Fruit fly (Drosophila melanogaster) whole organism, embryonic: ENCODE data around the gene CG7953.

Source experiments
- Bgb ChIP-seq: fragments of 200-800 bp; sonication (Bioruptor generic); IDR thresholded peaks from 2 replicates; pipeline ENCODE4 v1.3.6; 2022; ENCODE audit warnings: missing biosample characterization, missing genetic modification characterization; ENCODE audit not compliant: partially characterized antibody
- BtbVII ChIP-seq: fragments of 200-800 bp; sonication (Bioruptor generic); optimal IDR thresholded peaks from 3 replicates; lab custom pipeline; 2017; ENCODE audit warnings: missing biosample characterization, mild to moderate bottlenecking, missing genetic modification characterization
- CG11504 ChIP-seq: fragments of 200-800 bp; sonication (Bioruptor generic); optimal IDR thresholded peaks from 3 replicates; lab custom pipeline; 2019; ENCODE audit warnings: missing biosample characterization, mild to moderate bottlenecking, missing genetic modification characterization, moderate library complexity
- CG11560 ChIP-seq: fragments of 200-800 bp; sonication (Bioruptor generic); IDR thresholded peaks from 3 replicates; pipeline ENCODE4 v1.3.6; 2022; ENCODE audit warnings: missing biosample characterization, missing genetic modification characterization
- CG18619 ChIP-seq: fragments of 200-800 bp; sonication (Bioruptor generic); optimal IDR thresholded peaks from 3 replicates; lab custom pipeline; 2017; ENCODE audit warnings: missing biosample characterization, mild to moderate bottlenecking, missing genetic modification characterization
- CG2678 ChIP-seq: fragments of 200-800 bp; sonication (Bioruptor generic); optimal IDR thresholded peaks from 3 replicates; lab custom pipeline; 2019; ENCODE audit warnings: missing biosample characterization, mild to moderate bottlenecking, missing genetic modification characterization, moderate library complexity
- CG2712 ChIP-seq: fragments of 200-800 bp; optimal IDR thresholded peaks from 3 replicates; lab custom pipeline; 2019; ENCODE audit warnings: missing biosample characterization, mild to moderate bottlenecking, missing genetic modification characterization, moderate library complexity
- CG4424 ChIP-seq: fragments of 200-800 bp; sonication (Bioruptor generic); optimal IDR thresholded peaks from 3 replicates; lab custom pipeline; 2016; ENCODE audit warnings: missing biosample characterization, missing genetic modification characterization
- CG6791 ChIP-seq: fragments of 200-800 bp; sonication (Bioruptor generic); IDR thresholded peaks from 3 replicates; pipeline ENCODE4 v1.3.6; 2022; ENCODE audit warnings: missing biosample characterization, missing genetic modification characterization; ENCODE audit not compliant: partially characterized antibody
- CG9932 ChIP-seq: fragments of 200-800 bp; sonication (Bioruptor generic); IDR thresholded peaks from 2 replicates; pipeline ENCODE4 v1.3.6; 2022; ENCODE audit warnings: missing biosample characterization, missing genetic modification characterization
- D19A ChIP-seq: fragments of 200-800 bp; optimal IDR thresholded peaks from 3 replicates; lab custom pipeline; 2019; ENCODE audit warnings: missing biosample characterization, mild to moderate bottlenecking, missing genetic modification characterization, moderate library complexity
- Elba2 ChIP-seq: fragments of 200-800 bp; sonication (Bioruptor generic); optimal IDR thresholded peaks from 3 replicates; lab custom pipeline; 2016; ENCODE audit warnings: missing biosample characterization, missing genetic modification characterization
- Oli ChIP-seq: fragments of 200-800 bp; sonication (Bioruptor generic); optimal IDR thresholded peaks from 2 replicates; lab custom pipeline; 2018; ENCODE audit warnings: missing biosample characterization, mild to moderate bottlenecking, missing genetic modification characterization, moderate library complexity
- Sry-δ ChIP-seq: fragments of 200-800 bp; sonication (Bioruptor generic); optimal IDR thresholded peaks from 2 replicates; lab custom pipeline; 2016; ENCODE audit warnings: missing biosample characterization, missing genetic modification characterization
- aop ChIP-seq: fragments of 200-800 bp; sonication (Bioruptor generic); IDR thresholded peaks from 2 replicates; pipeline ENCODE4 v1.3.6; 2022; ENCODE audit warnings: missing biosample characterization, missing genetic modification characterization
- bowl ChIP-seq: fragments of 200-800 bp; sonication (Bioruptor generic); IDR thresholded peaks from 2 replicates; pipeline ENCODE4 v1.3.6; 2022; ENCODE audit warnings: missing biosample characterization, missing genetic modification characterization
- bsh ChIP-seq, 2 experiments: fragments of 200-800 bp; sonication (Bioruptor generic); optimal IDR thresholded peaks; 2 replicates each; lab custom pipeline; 2017 to 2018; ENCODE audit warnings: mild to moderate bottlenecking in 2 of 2, missing biosample characterization in 2 of 2, missing genetic modification characterization in 2 of 2, moderate library complexity in 1 of 2
- chn ChIP-seq: fragments of 200-800 bp; sonication (Bioruptor generic); optimal IDR thresholded peaks from 2 replicates; lab custom pipeline; 2016; ENCODE audit warnings: missing biosample characterization, missing genetic modification characterization
- cwo ChIP-seq: fragments of 200-800 bp; sonication (Bioruptor generic); optimal IDR thresholded peaks from 3 replicates; lab custom pipeline; 2017; ENCODE audit warnings: missing biosample characterization, missing genetic modification characterization, mild to moderate bottlenecking, moderate library complexity, missing genetic modification reagents
- fd3F ChIP-seq: fragments of 200-800 bp; sonication (Bioruptor generic); optimal IDR thresholded peaks from 2 replicates; lab custom pipeline; 2018; ENCODE audit warnings: missing biosample characterization, mild to moderate bottlenecking, missing genetic modification characterization, moderate library complexity
- gem ChIP-seq: fragments of 200-800 bp; sonication (Bioruptor generic); optimal IDR thresholded peaks from 2 replicates; lab custom pipeline; 2019; ENCODE audit warnings: missing biosample characterization, mild to moderate bottlenecking, missing genetic modification characterization, moderate library complexity
- gt ChIP-seq: fragments of 200-800 bp; sonication (Bioruptor generic); IDR thresholded peaks from 2 replicates; pipeline ENCODE4 v1.3.6; 2022; ENCODE audit warnings: missing biosample characterization, missing genetic modification characterization
- pan ChIP-seq, 4 experiments: fragments of >200 bp in 3 of 4; fragments of 200-800 bp in 1 of 4; sonication (Bioruptor generic) in 1 of 4; optimal IDR thresholded peaks in 3 of 4; IDR thresholded peaks in 1 of 4; 2 replicates each; pipeline versions ENCODE4 v1.3.6 to Lab custom; 2017 to 2022; ENCODE audit warnings: missing biosample characterization in 2 of 4, missing genetic modification characterization in 2 of 4, mixed read lengths in 1 of 4
- peb ChIP-seq: fragments of 200-800 bp; sonication (Bioruptor generic); IDR thresholded peaks from 2 replicates; pipeline ENCODE4 v1.3.6; 2022; ENCODE audit warnings: missing biosample characterization, missing genetic modification characterization
- phol ChIP-seq: fragments of 200-800 bp; sonication (Bioruptor generic); optimal IDR thresholded peaks from 3 replicates; lab custom pipeline; 2018; ENCODE audit warnings: missing biosample characterization, mild to moderate bottlenecking, missing genetic modification characterization, moderate library complexity
- pros ChIP-seq: fragments of 200-800 bp; sonication (Bioruptor generic); optimal IDR thresholded peaks from 3 replicates; lab custom pipeline; 2019; ENCODE audit warnings: missing biosample characterization, mild to moderate bottlenecking, missing genetic modification characterization, moderate library complexity
- sens ChIP-seq: fragments of 200-800 bp; sonication (Bioruptor generic); peaks from one replicate; lab custom pipeline; 2016; ENCODE audit warnings: missing biosample characterization, missing genetic modification characterization
- sna ChIP-seq: fragments of 200-800 bp; sonication (Bioruptor generic); IDR thresholded peaks from 2 replicates; pipeline ENCODE4 v1.3.6; 2022; ENCODE audit warnings: missing biosample characterization, missing genetic modification characterization; ENCODE audit not compliant: partially characterized antibody
- tgo ChIP-seq: fragments of 200-800 bp; sonication (Bioruptor generic); IDR thresholded peaks from 3 replicates; pipeline ENCODE4 v1.3.6; 2022; ENCODE audit warnings: missing biosample characterization, missing genetic modification characterization
- tup ChIP-seq: fragments of 200-800 bp; sonication (Bioruptor generic); optimal IDR thresholded peaks from 2 replicates; lab custom pipeline; 2016; ENCODE audit warnings: missing biosample characterization, mild to moderate bottlenecking, missing genetic modification characterization, moderate library complexity
- vvl ChIP-seq: fragments of 200-800 bp; sonication (Bioruptor generic); IDR thresholded peaks from 2 replicates; pipeline ENCODE4 v1.3.6; 2022; ENCODE audit warnings: missing biosample characterization, missing genetic modification characterization

The CG7953 gene

dm6 chr2L:13893439-13893838 lies 45.7 kb downstream of the CG7953 start (continued):
- TF ChIP-seq BtbVII (GFP tag; lab: Kevin White, UChicago) (no peak), D19A (tag; lab: Kevin White, UChicago) (peak; percentile 66), peb (GFP tag; lab: Robert Waterston, UW) (no peak), CG9932 (GFP tag; lab: Robert Waterston, UW) (no peak), bowl (0 out of 2 replicates have a peak, but pooled peaks have one; percentile 14), gt (GFP tag; lab: Robert Waterston, UW) (no peak), Oli (tag; lab: Kevin White, UChicago) (peak; percentile 30), tup (no peak), fd3F (GFP tag; lab: Kevin White, UChicago) (no peak), cwo (GFP tag; lab: Kevin White, UChicago) (no peak), CG2712 (peak; percentile 68), CG11560 (tag; lab: Robert Waterston, UW) (no peak), pros (GFP tag; lab: Kevin White, UChicago) (peak; percentile 51), gem (tag; lab: Kevin White, UChicago) (no peak), Sry-δ (GFP tag; lab: Kevin White, UChicago) (no peak), tgo (GFP tag; lab: Robert Waterston, UW) (no peak), sens (GFP tag; lab: Kevin White, UChicago) (peak; percentile 52), CG2678 (no peak), pan (optimal IDR thresholded peaks at IDR 0.05; lab: Kevin White, UChicago) (no peak), pan (GFP tag; optimal IDR thresholded peaks at IDR 0.05 in 1 of 2, IDR thresholded peaks at IDR 0.05 in 1 of 2) (no peak), Elba2 (peak; percentile 22), vvl (GFP tag; lab: Robert Waterston, UW) (peak; percentile 44; the same call in 1 of the 2 replicates), phol (peak; percentile 46), Bgb (GFP tag; lab: Robert Waterston, UW) (no peak), aop (no peak), bsh (GFP tag; optimal IDR thresholded peaks at IDR 0.05; lab: Kevin White, UChicago) (peak in 1 of 2 experiments; percentile 40), CG6791 (GFP tag; lab: Robert Waterston, UW) (no peak), chn (GFP tag; lab: Kevin White, UChicago) (no peak), CG11504 (no peak), CG18619 (GFP tag; lab: Kevin White, UChicago) (no peak), sna (no peak), CG4424 (GFP tag; lab: Kevin White, UChicago) (peak; percentile 46)
